Worm (Caenorhabditis elegans) whole organism, L1 larva: Measurements from ENCODE around the gene F52C9.3.

Source experiments
- ces-1 ChIP-seq: fragments of 150-350 bp; optimal IDR thresholded peaks from 2 replicates; lab custom pipeline; 2014; ENCODE audit warnings: missing biosample characterization, missing genetic modification reagents, missing genetic modification characterization
- egl-27 ChIP-seq, 2 experiments: fragments of 150-350 bp in 1 of 2; sonication (generic microtip); optimal IDR thresholded peaks; 3 replicates each; lab custom pipeline; 2017 to 2018; ENCODE audit warnings: missing biosample characterization in 2 of 2, missing genetic modification characterization in 2 of 2, missing genetic modification reagents in 2 of 2
- mdl-1 ChIP-seq, 2 experiments: fragments of 150-350 bp; optimal IDR thresholded peaks; 2 replicates each; lab custom pipeline; 2014 to 2017; ENCODE audit warnings: missing biosample characterization in 2 of 2, missing genetic modification characterization in 2 of 2, inconsistent platforms in 1 of 2
- nhr-12 ChIP-seq: sonication (generic microtip); optimal IDR thresholded peaks from 2 replicates; lab custom pipeline; 2017; ENCODE audit warnings: missing biosample characterization, missing genetic modification characterization
- nhr-77 ChIP-seq: fragments of 150-350 bp; optimal IDR thresholded peaks from 2 replicates; lab custom pipeline; 2014; ENCODE audit warnings: missing biosample characterization, missing genetic modification characterization
- pag-3 ChIP-seq: sonication (generic microtip); optimal IDR thresholded peaks from 2 replicates; lab custom pipeline; 2017; ENCODE audit warnings: missing genetic modification characterization, mild to moderate bottlenecking, missing compliant biosample characterization, antibody characterized with exemption, borderline replicate concordance; ENCODE audit not compliant: insufficient read depth

DNA sequence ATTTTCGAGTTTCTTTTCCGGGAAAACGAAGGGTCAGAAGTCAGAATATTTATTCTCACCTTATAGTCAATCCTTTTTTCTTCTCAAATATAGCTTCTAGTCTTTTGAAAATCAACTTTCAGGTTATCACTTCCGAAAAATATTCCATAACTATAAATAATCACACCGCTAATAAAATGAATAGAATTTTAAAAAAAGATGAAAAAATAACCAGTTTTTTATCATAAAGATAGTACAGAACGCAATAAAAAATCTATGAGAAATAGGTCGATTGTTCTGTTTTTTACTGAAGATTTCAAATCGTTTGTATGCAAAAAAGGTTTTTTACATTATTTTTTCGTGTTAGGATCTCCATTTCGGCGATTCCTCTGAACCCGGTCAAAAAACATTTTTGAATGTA, 31.5 kb upstream of the F52C9.3 start:
- TF ChIP-seq pag-3 (tag; lab: Kevin White, UChicago), result no peak
- no peak for TF ChIP-seq ces-1
- no peak for TF ChIP-seq nhr-12 (tag; lab: Kevin White, UChicago)
- TF ChIP-seq mdl-1 (tag; optimal IDR thresholded peaks at IDR 0.05; lab: Kevin White, UChicago), result no peak
- no peak for TF ChIP-seq egl-27 (tag; optimal IDR thresholded peaks at IDR 0.05; lab: Kevin White, UChicago)
- no peak for TF ChIP-seq nhr-77 (tag; lab: Kevin White, UChicago)
